Worm (Caenorhabditis elegans): ENCODE results near the gene C50E3.6.

DNA sequence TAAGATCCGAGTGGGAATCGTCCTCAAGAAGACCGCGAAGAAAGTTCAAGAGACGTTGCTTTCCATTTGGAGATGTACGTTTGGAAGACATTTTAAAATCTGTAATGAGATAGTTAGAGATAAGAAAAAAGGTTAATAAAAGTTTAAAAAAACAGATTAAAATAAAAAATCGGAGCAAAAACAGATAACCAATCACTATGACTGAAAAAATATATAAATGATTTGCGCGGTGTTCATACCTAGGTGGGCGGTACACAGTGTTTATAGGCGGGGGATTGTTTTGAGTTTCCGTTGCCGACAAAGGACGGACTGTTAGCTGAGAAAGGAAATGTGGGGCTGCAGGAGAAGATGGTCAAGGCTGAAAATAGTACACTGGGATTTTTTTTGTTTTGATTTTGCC lies 31.7 kb downstream of the C50E3.6 start, which contains the start of gene ets-7:
- TF ChIP-seq jun-1 (tag; optimal IDR thresholded peaks at IDR 0.05): no peak
- TF ChIP-seq tbx-2 (tag; optimal IDR thresholded peaks at IDR 0.05): no peak
- no peak for TF ChIP-seq hlh-17 (GFP tag; optimal IDR thresholded peaks at IDR 0.05; ENCODE audit: borderline replicate concordance)
- no peak for TF ChIP-seq nhr-90 (tag; optimal IDR thresholded peaks at IDR 0.05; ENCODE audit: poor library complexity)
- no peak for TF ChIP-seq lin-39 (tag; optimal IDR thresholded peaks at IDR 0.05)
- TF ChIP-seq lin-13 (GFP tag; optimal IDR thresholded peaks at IDR 0.05): no peak
- no peak for TF ChIP-seq aha-1 (tag; optimal IDR thresholded peaks at IDR 0.05)
- no peak for TF ChIP-seq egl-13 (tag; optimal IDR thresholded peaks at IDR 0.05)
- TF ChIP-seq nhr-237 (tag; optimal IDR thresholded peaks at IDR 0.05): no peak
- no peak for TF ChIP-seq aly-2 (tag; optimal IDR thresholded peaks at IDR 0.05)
